Fruit fly (Drosophila melanogaster) whole organism, embryonic: Measurements from ENCODE around the gene CG5071.

Experiments
- CG10565 ChIP-seq: fragments of 200-800 bp; sonication (Bioruptor generic); optimal IDR thresholded peaks from 3 replicates; lab custom pipeline; 2016; ENCODE audit warnings: missing biosample characterization, mild to moderate bottlenecking, missing genetic modification characterization
- CG11456 ChIP-seq: fragments of 200-800 bp; sonication (Bioruptor generic); IDR thresholded peaks from 3 replicates; pipeline ENCODE4 v1.3.6; 2022; ENCODE audit warnings: missing biosample characterization, missing genetic modification characterization
- CG11504 ChIP-seq: fragments of 200-800 bp; sonication (Bioruptor generic); optimal IDR thresholded peaks from 3 replicates; lab custom pipeline; 2019; ENCODE audit warnings: missing biosample characterization, mild to moderate bottlenecking, missing genetic modification characterization, moderate library complexity
- CG11695 ChIP-seq: fragments of 200-800 bp; sonication (Bioruptor generic); IDR thresholded peaks from 3 replicates; pipeline ENCODE4 v1.3.6; 2022; ENCODE audit warnings: missing biosample characterization, missing genetic modification characterization
- CG12236 ChIP-seq: fragments of 200-800 bp; sonication (Bioruptor generic); optimal IDR thresholded peaks from 2 replicates; lab custom pipeline; 2016; ENCODE audit warnings: missing biosample characterization, missing genetic modification characterization
- CG1233 ChIP-seq: fragments of 200-800 bp; sonication (Bioruptor generic); optimal IDR thresholded peaks from 4 replicates; lab custom pipeline; 2018; ENCODE audit warnings: missing biosample characterization, mild to moderate bottlenecking, missing genetic modification characterization
- CG13296 ChIP-seq: fragments of 200-800 bp; sonication (Bioruptor generic); optimal IDR thresholded peaks from 3 replicates; lab custom pipeline; 2018; ENCODE audit warnings: missing biosample characterization, mild to moderate bottlenecking, missing genetic modification characterization
- CG14441 ChIP-seq: fragments of 200-800 bp; sonication (Bioruptor generic); IDR thresholded peaks from 2 replicates; pipeline ENCODE4 v1.3.6; 2022; ENCODE audit warnings: missing biosample characterization, missing genetic modification characterization
- CG15514 ChIP-seq: fragments of 200-800 bp; sonication (Bioruptor generic); optimal IDR thresholded peaks from 3 replicates; lab custom pipeline; 2017; ENCODE audit warnings: missing biosample characterization, missing genetic modification characterization, mild to moderate bottlenecking, moderate library complexity, missing genetic modification reagents
- CG15601 ChIP-seq: fragments of 200-800 bp; sonication (Bioruptor generic); optimal IDR thresholded peaks from 3 replicates; lab custom pipeline; 2019; ENCODE audit warnings: missing biosample characterization, mild to moderate bottlenecking, missing genetic modification characterization, moderate library complexity
- CG17359 ChIP-seq: fragments of 200-800 bp; sonication (Bioruptor generic); optimal IDR thresholded peaks from 3 replicates; lab custom pipeline; 2018; ENCODE audit warnings: missing biosample characterization, mild to moderate bottlenecking, missing genetic modification characterization, moderate library complexity
- CG17385 ChIP-seq: fragments of 200-800 bp; sonication (Bioruptor generic); optimal IDR thresholded peaks from 3 replicates; lab custom pipeline; 2018; ENCODE audit warnings: missing biosample characterization, mild to moderate bottlenecking, missing genetic modification characterization
- CG18262 ChIP-seq: fragments of 200-800 bp; optimal IDR thresholded peaks from 3 replicates; lab custom pipeline; 2019; ENCODE audit warnings: missing biosample characterization, mild to moderate bottlenecking, missing genetic modification characterization, moderate library complexity
- CG2129 ChIP-seq: fragments of 200-800 bp; sonication (Bioruptor generic); IDR thresholded peaks from 2 replicates; pipeline ENCODE4 v1.3.6; 2022; ENCODE audit warnings: missing biosample characterization, missing genetic modification characterization; ENCODE audit not compliant: partially characterized antibody
- CG32772 ChIP-seq: fragments of 200-800 bp; sonication (Bioruptor generic); IDR thresholded peaks from 2 replicates; pipeline ENCODE4 v1.3.6; 2022; ENCODE audit warnings: missing biosample characterization, missing genetic modification characterization
- CG42726 ChIP-seq: fragments of 200-800 bp; sonication (Bioruptor generic); IDR thresholded peaks from 2 replicates; pipeline ENCODE4 v1.3.6; 2022; ENCODE audit warnings: missing biosample characterization, missing genetic modification characterization; ENCODE audit not compliant: partially characterized antibody
- CG4282 ChIP-seq: fragments of 200-800 bp; sonication (Bioruptor generic); optimal IDR thresholded peaks from 2 replicates; lab custom pipeline; 2016; ENCODE audit warnings: missing biosample characterization, missing genetic modification characterization
- CG6254 ChIP-seq: fragments of 200-800 bp; sonication (Bioruptor generic); optimal IDR thresholded peaks from 3 replicates; lab custom pipeline; 2017; ENCODE audit warnings: mild to moderate bottlenecking, missing biosample characterization, missing genetic modification reagents, missing genetic modification characterization
- CG8944 ChIP-seq: fragments of 200-800 bp; sonication (Bioruptor generic); optimal IDR thresholded peaks from 3 replicates; lab custom pipeline; 2016; ENCODE audit warnings: missing biosample characterization, missing genetic modification characterization
- CG9609 ChIP-seq: fragments of 200-800 bp; sonication (Bioruptor generic); optimal IDR thresholded peaks from 3 replicates; lab custom pipeline; 2016; ENCODE audit warnings: missing biosample characterization, missing genetic modification characterization
- CG9932 ChIP-seq: fragments of 200-800 bp; sonication (Bioruptor generic); IDR thresholded peaks from 2 replicates; pipeline ENCODE4 v1.3.6; 2022; ENCODE audit warnings: missing biosample characterization, missing genetic modification characterization
- CTCF ChIP-seq: fragments of 200-800 bp; sonication (Bioruptor generic); optimal IDR thresholded peaks from 2 replicates; lab custom pipeline; 2017; ENCODE audit warnings: missing biosample characterization, mild to moderate bottlenecking, missing genetic modification characterization, moderate library complexity
- Deaf1 ChIP-seq: fragments of 200-800 bp; optimal IDR thresholded peaks from 3 replicates; lab custom pipeline; 2019; ENCODE audit warnings: missing biosample characterization, mild to moderate bottlenecking, missing genetic modification characterization, moderate library complexity
- Ets65A ChIP-seq: fragments of 200-800 bp; sonication (Bioruptor generic); peaks from one replicate; lab custom pipeline; 2016; ENCODE audit warnings: missing biosample characterization, missing genetic modification characterization
- Ets97D ChIP-seq: fragments of 200-800 bp; sonication (Bioruptor generic); optimal IDR thresholded peaks from 3 replicates; lab custom pipeline; 2016; ENCODE audit warnings: missing biosample characterization, missing genetic modification characterization
- Fer2 ChIP-seq: fragments of 200-800 bp; sonication (Bioruptor generic); optimal IDR thresholded peaks from 2 replicates; lab custom pipeline; 2018; ENCODE audit warnings: missing biosample characterization, mild to moderate bottlenecking, missing genetic modification characterization, moderate library complexity
- Lpt ChIP-seq: fragments of >200 bp; optimal IDR thresholded peaks from 2 replicates; lab custom pipeline; 2018; ENCODE audit warnings: missing biosample characterization, missing genetic modification characterization
- MTF-1 ChIP-seq: fragments of 200-800 bp; sonication (Bioruptor generic); optimal IDR thresholded peaks from 2 replicates; lab custom pipeline; 2018; ENCODE audit warnings: missing biosample characterization, mild to moderate bottlenecking, missing genetic modification characterization, borderline replicate concordance
- Max ChIP-seq: fragments of 200-800 bp; sonication (Bioruptor generic); optimal IDR thresholded peaks from 2 replicates; lab custom pipeline; 2016; ENCODE audit warnings: missing biosample characterization, mild to moderate bottlenecking, missing genetic modification characterization
- Neu2 ChIP-seq: fragments of 200-800 bp; sonication (Bioruptor generic); optimal IDR thresholded peaks from 3 replicates; lab custom pipeline; 2016; ENCODE audit warnings: missing biosample characterization, missing genetic modification characterization, borderline replicate concordance
- Six4 ChIP-seq: fragments of 200-800 bp; sonication (Bioruptor generic); optimal IDR thresholded peaks from 2 replicates; lab custom pipeline; 2016; ENCODE audit warnings: missing biosample characterization, missing genetic modification characterization
- Sry-δ ChIP-seq: fragments of 200-800 bp; sonication (Bioruptor generic); optimal IDR thresholded peaks from 2 replicates; lab custom pipeline; 2016; ENCODE audit warnings: missing biosample characterization, missing genetic modification characterization
- ap ChIP-seq: fragments of 200-800 bp; sonication (Bioruptor generic); IDR thresholded peaks from 2 replicates; pipeline ENCODE4 v1.3.6; 2022; ENCODE audit warnings: missing biosample characterization, missing genetic modification characterization
- ato ChIP-seq: fragments of 200-800 bp; sonication (Bioruptor generic); IDR thresholded peaks from 2 replicates; pipeline ENCODE4 v1.3.6; 2022; ENCODE audit warnings: missing biosample characterization, missing genetic modification characterization; ENCODE audit not compliant: partially characterized antibody
- bigmax ChIP-seq: fragments of 200-800 bp; sonication (Bioruptor generic); optimal IDR thresholded peaks from 2 replicates; lab custom pipeline; 2018; ENCODE audit warnings: missing biosample characterization, mild to moderate bottlenecking, missing genetic modification characterization
- chinmo ChIP-seq: fragments of 200-800 bp; sonication (Bioruptor generic); IDR thresholded peaks from 4 replicates; pipeline ENCODE4 v1.3.6; 2022; ENCODE audit warnings: missing biosample characterization, missing genetic modification characterization; ENCODE audit not compliant: partially characterized antibody
- chm ChIP-seq: fragments of 200-800 bp; sonication (Bioruptor generic); IDR thresholded peaks from 2 replicates; pipeline ENCODE4 v1.3.6; 2022; ENCODE audit warnings: missing biosample characterization, missing genetic modification characterization
- crp ChIP-seq, 2 experiments: fragments of 200-800 bp; sonication (Bioruptor generic); optimal IDR thresholded peaks; 2 replicates in 1 of 2; 3 replicates in 1 of 2; lab custom pipeline; 2017; ENCODE audit warnings: missing biosample characterization in 2 of 2, missing genetic modification characterization in 2 of 2, mild to moderate bottlenecking in 1 of 2, moderate library complexity in 1 of 2
- dmrt99B ChIP-seq: fragments of 200-800 bp; sonication (Bioruptor generic); optimal IDR thresholded peaks from 2 replicates; lab custom pipeline; 2018; ENCODE audit warnings: missing biosample characterization, mild to moderate bottlenecking, missing genetic modification characterization, moderate library complexity
- esg ChIP-seq: fragments of 200-800 bp; sonication (Bioruptor generic); conservative IDR thresholded peaks from 2 replicates; pipeline ENCODE4 v1.3.6; 2022; ENCODE audit warnings: missing biosample characterization, missing genetic modification characterization
- gsb-n ChIP-seq: fragments of 200-800 bp; sonication (Bioruptor generic); optimal IDR thresholded peaks from 3 replicates; lab custom pipeline; 2018; ENCODE audit warnings: missing biosample characterization, mild to moderate bottlenecking, missing genetic modification characterization
- her ChIP-seq: fragments of 200-800 bp; sonication (Bioruptor generic); optimal IDR thresholded peaks from 2 replicates; lab custom pipeline; 2016; ENCODE audit warnings: missing biosample characterization, missing genetic modification characterization
- ro ChIP-seq: fragments of 200-800 bp; sonication (Bioruptor generic); IDR thresholded peaks from 2 replicates; pipeline ENCODE4 v1.3.6; 2022; ENCODE audit warnings: missing biosample characterization, missing genetic modification characterization
- schlank ChIP-seq: fragments of 200-800 bp; sonication (Bioruptor generic); optimal IDR thresholded peaks from 2 replicates; lab custom pipeline; 2018; ENCODE audit warnings: missing biosample characterization, mild to moderate bottlenecking, missing genetic modification characterization
- sd ChIP-seq: fragments of 200-800 bp; sonication (Bioruptor generic); optimal IDR thresholded peaks from 3 replicates; lab custom pipeline; 2018; ENCODE audit warnings: missing biosample characterization, mild to moderate bottlenecking, missing genetic modification characterization, moderate library complexity
- sens-2 ChIP-seq: fragments of 200-800 bp; sonication (Bioruptor generic); IDR thresholded peaks from 2 replicates; pipeline ENCODE4 v1.3.6; 2022; ENCODE audit warnings: missing biosample characterization, missing genetic modification characterization
- sim ChIP-seq: fragments of 200-800 bp; sonication (Bioruptor generic); IDR thresholded peaks from 2 replicates; pipeline ENCODE4 v1.3.6; 2022; ENCODE audit warnings: missing biosample characterization, missing genetic modification characterization
- stwl ChIP-seq: fragments of 200-800 bp; sonication (Bioruptor generic); optimal IDR thresholded peaks from 3 replicates; lab custom pipeline; 2018; ENCODE audit warnings: missing biosample characterization, mild to moderate bottlenecking, missing genetic modification characterization, moderate library complexity
- wor ChIP-seq: fragments of 200-800 bp; sonication (Bioruptor generic); IDR thresholded peaks from 2 replicates; pipeline ENCODE4 v1.3.6; 2022; ENCODE audit warnings: missing biosample characterization, missing genetic modification characterization
- z ChIP-seq: fragments of 200-800 bp; sonication (Bioruptor generic); IDR thresholded peaks from 3 replicates; pipeline ENCODE4 v1.3.6; 2022; ENCODE audit warnings: missing biosample characterization, missing genetic modification characterization
- zen2 ChIP-seq: fragments of 200-800 bp; sonication (Bioruptor generic); IDR thresholded peaks from 3 replicates; pipeline ENCODE4 v1.3.6; 2022; ENCODE audit warnings: missing biosample characterization, missing genetic modification characterization; ENCODE audit not compliant: partially characterized antibody

The CG5071 gene

dm6 chr3R:25652066-25652720, 34.0 kb downstream of the CG5071 start (continued):
- TF ChIP-seq Ets97D (GFP tag; lab: Kevin White, UChicago): no peak
- TF ChIP-seq CG11456: no peak
- TF ChIP-seq Sry-δ (GFP tag; lab: Kevin White, UChicago): no peak
- TF ChIP-seq CG2129: no peak
- TF ChIP-seq Max (GFP tag; lab: Kevin White, UChicago): no peak
- peak; percentile 17 for TF ChIP-seq CG15514 (GFP tag; lab: Kevin White, UChicago)
- no peak for TF ChIP-seq sd (tag; lab: Kevin White, UChicago)
- no peak for TF ChIP-seq CG9609
- no peak for TF ChIP-seq gsb-n (tag; lab: Kevin White, UChicago)
- no peak for TF ChIP-seq CG9932 (GFP tag; lab: Robert Waterston, UW)
- TF ChIP-seq zen2 (GFP tag; lab: Robert Waterston, UW): no peak
- TF ChIP-seq CTCF (GFP tag; lab: Kevin White, UChicago): peak; percentile 71
- no peak for TF ChIP-seq CG8944 (GFP tag; lab: Kevin White, UChicago)
- no peak for TF ChIP-seq sim
- TF ChIP-seq stwl (tag; lab: Kevin White, UChicago): no peak
- TF ChIP-seq CG17385: no peak
- no peak for TF ChIP-seq sens-2
- no peak for TF ChIP-seq schlank (tag; lab: Kevin White, UChicago)
- TF ChIP-seq esg (GFP tag; lab: Robert Waterston, UW): no peak
- no peak for TF ChIP-seq ro (GFP tag; lab: Robert Waterston, UW)
- TF ChIP-seq CG14441 (GFP tag; lab: Robert Waterston, UW): no peak
- no peak for TF ChIP-seq CG10565 (GFP tag; lab: Kevin White, UChicago)
- no peak for TF ChIP-seq CG13296 (GFP tag; lab: Kevin White, UChicago)
- TF ChIP-seq CG4282 (GFP tag; lab: Kevin White, UChicago): no peak
- TF ChIP-seq bigmax: no peak
- TF ChIP-seq Deaf1 (tag; lab: Kevin White, UChicago): no peak
- no peak for TF ChIP-seq CG12236 (GFP tag; lab: Kevin White, UChicago)
- no peak for TF ChIP-seq crp (GFP tag; optimal IDR thresholded peaks at IDR 0.05; lab: Kevin White, UChicago)
- TF ChIP-seq ato (GFP tag; lab: Robert Waterston, UW): peak; percentile 33; the same call in 1 of the 2 replicates
- no peak for TF ChIP-seq Neu2 (GFP tag; lab: Kevin White, UChicago)
- TF ChIP-seq, all 482 proteins: peak for 62

DNA sequence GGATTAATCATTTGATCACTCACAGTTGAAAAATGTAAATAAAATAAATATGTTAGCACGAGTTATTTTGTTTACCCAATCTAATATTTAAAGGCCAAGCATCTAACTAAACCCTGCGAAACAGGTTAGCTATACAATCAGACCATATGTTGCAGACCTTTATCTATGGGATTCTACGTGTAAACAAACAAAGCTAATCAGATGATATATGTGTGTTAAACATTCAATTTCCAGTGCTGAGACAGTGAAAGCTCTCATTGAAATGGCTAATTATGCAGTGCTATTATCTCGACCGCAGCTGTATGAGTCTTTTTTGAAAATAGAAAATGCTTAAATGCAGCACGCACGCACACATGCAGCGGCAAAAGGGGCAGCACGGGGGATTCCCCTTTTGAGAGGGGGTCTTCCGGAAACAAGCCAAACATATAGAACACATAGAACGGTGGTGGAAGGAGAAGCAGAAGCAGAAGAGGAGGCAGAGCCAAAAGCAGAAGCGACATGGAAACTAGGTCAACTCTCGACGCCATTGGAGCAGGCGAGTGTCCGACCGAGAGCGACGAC, 41.7 kb downstream of the CG5071 start:
- TF ChIP-seq CG11695 (GFP tag; lab: Robert Waterston, UW): 0 out of 3 replicates have a peak, but pooled peaks have one; percentile 10
- TF ChIP-seq CG42726 (GFP tag; lab: Robert Waterston, UW): no peak
- TF ChIP-seq CG15601 (tag; lab: Kevin White, UChicago): peak; percentile 4
- no peak for TF ChIP-seq CG6254 (GFP tag; lab: Kevin White, UChicago)
- no peak for TF ChIP-seq wor (GFP tag; lab: Robert Waterston, UW)
- TF ChIP-seq z (GFP tag; lab: Robert Waterston, UW): peak; percentile 86
- TF ChIP-seq chm (GFP tag; lab: Robert Waterston, UW): no peak
- TF ChIP-seq ap: no peak
- TF ChIP-seq MTF-1 (GFP tag; lab: Kevin White, UChicago): no peak
- TF ChIP-seq Lpt (GFP tag; lab: Kevin White, UChicago): no peak
- TF ChIP-seq CG17359 (tag; lab: Kevin White, UChicago): peak; percentile 16
- no peak for TF ChIP-seq CG1233 (GFP tag; lab: Kevin White, UChicago)
- no peak for TF ChIP-seq Six4 (GFP tag; lab: Kevin White, UChicago)
- no peak for TF ChIP-seq Fer2 (tag; lab: Kevin White, UChicago)
- TF ChIP-seq Ets65A (GFP tag; lab: Kevin White, UChicago): peak; percentile 66
- peak; percentile 7 for TF ChIP-seq dmrt99B (tag; lab: Kevin White, UChicago)
- TF ChIP-seq CG32772 (GFP tag; lab: Robert Waterston, UW): no peak
- TF ChIP-seq CG18262 (tag; lab: Kevin White, UChicago): peak; percentile 9
- peak; percentile 13 for TF ChIP-seq CG11504 (tag; lab: Kevin White, UChicago)
- no peak for TF ChIP-seq her (GFP tag; lab: Kevin White, UChicago)
- TF ChIP-seq chinmo (GFP tag; lab: Robert Waterston, UW): 0 out of 4 replicates have a peak, but pooled peaks have one; percentile 45
